Fruit fly (Drosophila melanogaster) whole organism, adult: ENCODE data around the gene UQCR-C2.

Experiments used
- CG33017 ChIP-seq: fragments of 200-800 bp; sonication (Bioruptor generic); optimal IDR thresholded peaks from 2 replicates; lab custom pipeline; 2018; ENCODE audit warnings: missing biosample characterization, mild to moderate bottlenecking, missing genetic modification characterization, moderate library complexity
- Crg-1 ChIP-seq: fragments of 200-800 bp; sonication (Bioruptor generic); optimal IDR thresholded peaks from 2 replicates; lab custom pipeline; 2016; ENCODE audit warnings: missing biosample characterization, missing genetic modification characterization
- Mnt ChIP-seq: fragments of 200-800 bp; sonication (Bioruptor generic); optimal IDR thresholded peaks from 2 replicates; lab custom pipeline; 2016; ENCODE audit warnings: missing biosample characterization, mild to moderate bottlenecking, missing genetic modification characterization
- cnc ChIP-seq, 2 experiments: fragments of >200 bp; optimal IDR thresholded peaks; 2 replicates each; lab custom pipeline; 2017
- kay ChIP-seq: fragments of 200-800 bp; sonication (Bioruptor generic); peaks from one replicate; lab custom pipeline; 2016; ENCODE audit warnings: missing biosample characterization, missing genetic modification characterization, borderline replicate concordance
- tj ChIP-seq: fragments of 200-800 bp; sonication (Bioruptor generic); optimal IDR thresholded peaks from 3 replicates; lab custom pipeline; 2017; ENCODE audit warnings: missing biosample characterization, mild to moderate bottlenecking, missing genetic modification characterization, moderate library complexity

DNA sequence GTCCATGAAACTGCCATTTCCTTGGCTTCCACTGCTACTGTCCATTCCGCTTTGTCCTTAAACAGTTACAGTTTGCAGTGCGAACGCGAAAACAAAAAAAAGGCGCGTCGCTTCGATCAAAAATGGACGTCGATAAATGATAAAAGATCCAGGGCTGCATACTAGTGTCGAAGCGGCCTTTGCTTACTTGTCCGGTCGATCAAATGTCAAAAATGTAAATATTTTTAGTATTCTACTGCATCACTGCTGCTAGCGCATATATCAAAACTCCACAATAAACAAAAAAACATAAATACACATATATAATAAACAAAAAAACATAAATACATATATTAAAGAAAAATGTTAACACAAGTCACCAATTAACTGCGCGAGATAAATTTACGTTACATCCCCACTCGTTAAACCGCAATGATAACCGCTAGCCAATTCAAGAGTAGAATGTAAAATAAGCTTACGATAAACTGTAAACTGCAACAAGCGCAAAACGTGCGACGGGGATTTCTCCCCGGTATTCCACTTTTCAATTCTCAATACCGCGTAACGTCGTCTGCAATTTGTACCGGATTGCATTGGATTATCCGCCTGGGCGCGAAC, 11.1 kb downstream of the UQCR-C2 start, which contains the start of the genes spd-2 and Apl:
- TF ChIP-seq Mnt (no peak), kay (no peak), CG33017 (tag; lab: Kevin White, UChicago) (no peak), tj (GFP tag; lab: Kevin White, UChicago) (no peak), Crg-1 (GFP tag; lab: Kevin White, UChicago) (no peak), cnc (optimal IDR thresholded peaks at IDR 0.05; lab: Kevin White, UChicago) (no peak)
